Worm (Caenorhabditis elegans): ENCODE results near the gene Y80D4G.2.

DNA sequence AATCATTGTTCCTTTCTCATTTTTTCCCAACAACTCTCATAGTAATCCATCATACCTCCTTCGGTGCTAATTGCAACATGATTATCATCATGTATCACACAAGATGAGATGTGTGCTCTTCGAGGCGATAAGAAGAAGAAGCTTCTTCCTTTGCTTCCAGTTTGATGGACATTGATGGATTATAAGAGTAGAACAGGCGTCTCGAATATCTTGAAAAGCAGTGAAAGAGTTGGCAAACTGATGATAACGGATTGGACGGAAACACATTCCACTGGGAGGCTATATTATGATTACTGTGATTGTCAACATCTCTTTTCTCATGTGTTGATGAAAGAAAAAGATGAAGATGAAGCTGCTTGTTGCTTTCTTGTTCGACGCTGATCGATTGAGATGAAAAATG lies 34.5 kb downstream of the Y80D4G.2 start:
- no peak for TF ChIP-seq hlh-6 (tag; optimal IDR thresholded peaks at IDR 0.05)
- TF ChIP-seq K09A11.1 (tag; optimal IDR thresholded peaks at IDR 0.05; ENCODE audit: insufficient read depth), result no peak
- TF ChIP-seq tbx-2 (tag; optimal IDR thresholded peaks at IDR 0.05), result peak; percentile 26
- no peak for TF ChIP-seq lim-6 (tag; optimal IDR thresholded peaks at IDR 0.05)
- no peak for TF ChIP-seq pqm-1 (tag; optimal IDR thresholded peaks at IDR 0.05)
- no peak for TF ChIP-seq sox-4 (tag; optimal IDR thresholded peaks at IDR 0.05)
- TF ChIP-seq ceh-2 (tag; optimal IDR thresholded peaks at IDR 0.05), result no peak
- no peak for TF ChIP-seq unc-86 (tag; optimal IDR thresholded peaks at IDR 0.05)
- no peak for TF ChIP-seq gmeb-2 (tag; optimal IDR thresholded peaks at IDR 0.05)
- no peak for TF ChIP-seq pha-4 (tag; optimal IDR thresholded peaks at IDR 0.05)
- TF ChIP-seq pat-9 (tag; optimal IDR thresholded peaks at IDR 0.05), result no peak
- no peak for TF ChIP-seq elt-2 (tag; optimal IDR thresholded peaks at IDR 0.05)
- no peak for TF ChIP-seq unc-3 (GFP tag; conservative IDR thresholded peaks at IDR 0.05)
- TF ChIP-seq unc-3 (tag; optimal IDR thresholded peaks at IDR 0.05), result no peak
- no peak for TF ChIP-seq lin-11 (tag; optimal IDR thresholded peaks at IDR 0.05)

Measured in whole organism, late embryonic.